Fruit fly (Drosophila melanogaster) whole organism, embryonic: ENCODE measurements around the gene Antp.

Experiments used
- Blimp-1 ChIP-seq: fragments of 200-800 bp; sonication (Bioruptor generic); optimal IDR thresholded peaks from 3 replicates; lab custom pipeline; 2018; ENCODE audit warnings: missing biosample characterization, missing genetic modification characterization, mild to moderate bottlenecking, moderate library complexity, missing genetic modification reagents
- CG12391 ChIP-seq: fragments of 200-800 bp; sonication (Bioruptor generic); optimal IDR thresholded peaks from 3 replicates; lab custom pipeline; 2018; ENCODE audit warnings: missing biosample characterization, mild to moderate bottlenecking, missing genetic modification characterization, moderate library complexity
- CG12659 ChIP-seq: fragments of 200-800 bp; sonication (Bioruptor generic); optimal IDR thresholded peaks from 3 replicates; lab custom pipeline; 2017; ENCODE audit warnings: mild to moderate bottlenecking, missing biosample characterization, missing genetic modification reagents, missing genetic modification characterization
- CG13424 ChIP-seq: fragments of 200-800 bp; sonication (Bioruptor generic); optimal IDR thresholded peaks from 2 replicates; lab custom pipeline; 2019; ENCODE audit warnings: missing biosample characterization, mild to moderate bottlenecking, missing genetic modification characterization, moderate library complexity
- CG15011 ChIP-seq: fragments of 200-800 bp; sonication (Bioruptor generic); optimal IDR thresholded peaks from 3 replicates; lab custom pipeline; 2018; ENCODE audit warnings: missing biosample characterization, mild to moderate bottlenecking, missing genetic modification characterization
- CG15601 ChIP-seq: fragments of 200-800 bp; sonication (Bioruptor generic); optimal IDR thresholded peaks from 3 replicates; lab custom pipeline; 2019; ENCODE audit warnings: missing biosample characterization, mild to moderate bottlenecking, missing genetic modification characterization, moderate library complexity
- CG16815 ChIP-seq: fragments of 200-800 bp; sonication (Bioruptor generic); optimal IDR thresholded peaks from 3 replicates; lab custom pipeline; 2017; ENCODE audit warnings: missing biosample characterization, mild to moderate bottlenecking, missing genetic modification characterization
- CG17912 ChIP-seq: fragments of 200-800 bp; sonication (Bioruptor generic); optimal IDR thresholded peaks from 2 replicates; lab custom pipeline; 2018; ENCODE audit warnings: missing biosample characterization, mild to moderate bottlenecking, missing genetic modification characterization
- CG30020 ChIP-seq: fragments of 200-800 bp; optimal IDR thresholded peaks from 2 replicates; lab custom pipeline; 2019; ENCODE audit warnings: missing biosample characterization, mild to moderate bottlenecking, missing genetic modification characterization, moderate library complexity
- CG33213 ChIP-seq: fragments of 200-800 bp; sonication (Bioruptor generic); optimal IDR thresholded peaks from 3 replicates; lab custom pipeline; 2016; ENCODE audit warnings: missing biosample characterization, missing genetic modification characterization
- CG4328 ChIP-seq: fragments of 200-800 bp; sonication (Bioruptor generic); optimal IDR thresholded peaks from 3 replicates; lab custom pipeline; 2017; ENCODE audit warnings: missing biosample characterization, missing genetic modification reagents, missing genetic modification characterization
- CG4404 ChIP-seq: fragments of 200-800 bp; sonication (Bioruptor generic); IDR thresholded peaks from 2 replicates; pipeline ENCODE4 v1.3.6; 2022; ENCODE audit warnings: missing biosample characterization, missing genetic modification characterization
- CG5180 ChIP-seq: fragments of 200-800 bp; sonication (Bioruptor generic); optimal IDR thresholded peaks from 3 replicates; lab custom pipeline; 2017; ENCODE audit warnings: missing biosample characterization, missing genetic modification characterization, mild to moderate bottlenecking, moderate library complexity, missing genetic modification reagents
- CG6683 ChIP-seq: fragments of 200-800 bp; sonication (Bioruptor generic); optimal IDR thresholded peaks from 2 replicates; lab custom pipeline; 2017; ENCODE audit warnings: missing biosample characterization, mild to moderate bottlenecking, missing genetic modification characterization, missing genetic modification reagents
- CG6791 ChIP-seq: fragments of 200-800 bp; sonication (Bioruptor generic); IDR thresholded peaks from 3 replicates; pipeline ENCODE4 v1.3.6; 2022; ENCODE audit warnings: missing biosample characterization, missing genetic modification characterization; ENCODE audit not compliant: partially characterized antibody
- CG8089 ChIP-seq: fragments of 200-800 bp; sonication (Bioruptor generic); optimal IDR thresholded peaks from 3 replicates; lab custom pipeline; 2016; ENCODE audit warnings: missing biosample characterization, missing genetic modification characterization
- E2f2 ChIP-seq: fragments of 200-800 bp; sonication (Bioruptor generic); IDR thresholded peaks from 2 replicates; pipeline ENCODE4 v1.3.6; 2022; ENCODE audit warnings: missing biosample characterization, missing genetic modification characterization
- Gsc ChIP-seq: fragments of 200-800 bp; sonication (Bioruptor generic); IDR thresholded peaks from 2 replicates; pipeline ENCODE4 v1.3.6; 2022; ENCODE audit warnings: missing biosample characterization, missing genetic modification characterization
- Hand ChIP-seq: fragments of 200-800 bp; sonication (Bioruptor generic); optimal IDR thresholded peaks from 2 replicates; lab custom pipeline; 2017; ENCODE audit warnings: mild to moderate bottlenecking, missing biosample characterization, missing genetic modification reagents, missing genetic modification characterization
- Hr51 ChIP-seq, 2 experiments: fragments of 200-800 bp; sonication (Bioruptor generic); optimal IDR thresholded peaks; 2 replicates in 1 of 2; 3 replicates in 1 of 2; lab custom pipeline; 2016 to 2018; ENCODE audit warnings: missing biosample characterization in 2 of 2, missing genetic modification characterization in 2 of 2, mild to moderate bottlenecking in 1 of 2, moderate library complexity in 1 of 2
- Jarid2 ChIP-seq: fragments of 200-800 bp; sonication (Bioruptor generic); optimal IDR thresholded peaks from 3 replicates; lab custom pipeline; 2017; ENCODE audit warnings: mild to moderate bottlenecking, missing biosample characterization, missing genetic modification reagents, missing genetic modification characterization
- Kr ChIP-seq: fragments of 200-800 bp; sonication (Bioruptor generic); optimal IDR thresholded peaks from 2 replicates; lab custom pipeline; 2017; ENCODE audit warnings: missing biosample characterization, mild to moderate bottlenecking, missing genetic modification characterization
- Mad ChIP-seq: fragments of 200-800 bp; sonication (Bioruptor generic); optimal IDR thresholded peaks from 2 replicates; lab custom pipeline; 2016; ENCODE audit warnings: missing biosample characterization, missing genetic modification characterization
- Opbp ChIP-seq: fragments of 200-800 bp; sonication (Bioruptor generic); IDR thresholded peaks from 3 replicates; pipeline ENCODE4 v1.3.6; 2022; ENCODE audit warnings: missing biosample characterization, missing genetic modification characterization; ENCODE audit not compliant: partially characterized antibody
- Taf1 ChIP-seq: fragments of 200-800 bp; sonication (Bioruptor generic); IDR thresholded peaks from 2 replicates; pipeline ENCODE4 v1.3.6; 2022; ENCODE audit warnings: missing biosample characterization, missing genetic modification characterization
- Tbp ChIP-seq: fragments of >200 bp; optimal IDR thresholded peaks from 2 replicates; lab custom pipeline; 2018; ENCODE audit warnings: missing biosample characterization, missing genetic modification characterization
- Usf ChIP-seq: fragments of 200-800 bp; sonication (Bioruptor generic); optimal IDR thresholded peaks from 2 replicates; lab custom pipeline; 2017; ENCODE audit warnings: missing genotype, missing biosample characterization, missing genetic modification characterization
- bcd ChIP-seq: fragments of 200-800 bp; sonication (Bioruptor generic); optimal IDR thresholded peaks from 2 replicates; lab custom pipeline; 2017; ENCODE audit warnings: missing biosample characterization, mild to moderate bottlenecking, missing genetic modification characterization
- bigmax ChIP-seq: fragments of 200-800 bp; sonication (Bioruptor generic); optimal IDR thresholded peaks from 2 replicates; lab custom pipeline; 2018; ENCODE audit warnings: missing biosample characterization, mild to moderate bottlenecking, missing genetic modification characterization
- btn ChIP-seq: fragments of 200-800 bp; sonication (Bioruptor generic); optimal IDR thresholded peaks from 2 replicates; lab custom pipeline; 2016; ENCODE audit warnings: missing biosample characterization, missing genetic modification characterization
- crc ChIP-seq: fragments of 200-800 bp; sonication (Bioruptor generic); optimal IDR thresholded peaks from 2 replicates; lab custom pipeline; 2016; ENCODE audit warnings: missing biosample characterization, missing genetic modification characterization
- croc ChIP-seq: fragments of 200-800 bp; sonication (Bioruptor generic); conservative IDR thresholded peaks from 3 replicates; pipeline ENCODE4 v1.3.6; 2022; ENCODE audit warnings: missing biosample characterization, missing genetic modification characterization
- dmrt11E ChIP-seq: fragments of 200-800 bp; sonication (Bioruptor generic); optimal IDR thresholded peaks from 3 replicates; lab custom pipeline; 2018; ENCODE audit warnings: missing biosample characterization, mild to moderate bottlenecking, missing genetic modification characterization, moderate library complexity
- ems ChIP-seq: fragments of 200-800 bp; sonication (Bioruptor generic); optimal IDR thresholded peaks from 3 replicates; lab custom pipeline; 2016; ENCODE audit warnings: missing biosample characterization, missing genetic modification characterization
- esg ChIP-seq: fragments of 200-800 bp; sonication (Bioruptor generic); conservative IDR thresholded peaks from 2 replicates; pipeline ENCODE4 v1.3.6; 2022; ENCODE audit warnings: missing biosample characterization, missing genetic modification characterization
- eyg ChIP-seq: fragments of 200-800 bp; sonication (Bioruptor generic); optimal IDR thresholded peaks from 3 replicates; lab custom pipeline; 2016; ENCODE audit warnings: missing biosample characterization, missing genetic modification characterization
- fd3F ChIP-seq: fragments of 200-800 bp; sonication (Bioruptor generic); optimal IDR thresholded peaks from 2 replicates; lab custom pipeline; 2018; ENCODE audit warnings: missing biosample characterization, mild to moderate bottlenecking, missing genetic modification characterization, moderate library complexity
- fd64A ChIP-seq: fragments of 200-800 bp; sonication (Bioruptor generic); optimal IDR thresholded peaks from 3 replicates; lab custom pipeline; 2018; ENCODE audit warnings: missing biosample characterization, mild to moderate bottlenecking, missing genetic modification characterization
- odd ChIP-seq: fragments of 200-800 bp; sonication (Bioruptor generic); optimal IDR thresholded peaks from 2 replicates; lab custom pipeline; 2017; ENCODE audit warnings: missing biosample characterization, mild to moderate bottlenecking, missing genetic modification characterization
- onecut ChIP-seq: fragments of 200-800 bp; sonication (Bioruptor generic); IDR thresholded peaks from 2 replicates; pipeline ENCODE4 v1.3.6; 2022; ENCODE audit warnings: missing biosample characterization, missing genetic modification characterization
- pan ChIP-seq, 4 experiments: fragments of >200 bp in 3 of 4; fragments of 200-800 bp in 1 of 4; sonication (Bioruptor generic) in 1 of 4; optimal IDR thresholded peaks in 3 of 4; IDR thresholded peaks in 1 of 4; 2 replicates each; pipeline versions ENCODE4 v1.3.6 to Lab custom; 2017 to 2022; ENCODE audit warnings: missing biosample characterization in 2 of 4, missing genetic modification characterization in 2 of 4, mixed read lengths in 1 of 4
- pb ChIP-seq: fragments of 200-800 bp; sonication (Bioruptor generic); optimal IDR thresholded peaks from 3 replicates; lab custom pipeline; 2016; ENCODE audit warnings: missing biosample characterization, missing genetic modification characterization
- tgo ChIP-seq: fragments of 200-800 bp; sonication (Bioruptor generic); IDR thresholded peaks from 3 replicates; pipeline ENCODE4 v1.3.6; 2022; ENCODE audit warnings: missing biosample characterization, missing genetic modification characterization
- trem ChIP-seq: fragments of 200-800 bp; optimal IDR thresholded peaks from 3 replicates; lab custom pipeline; 2019; ENCODE audit warnings: missing biosample characterization, mild to moderate bottlenecking, missing genetic modification characterization, moderate library complexity
- ttk ChIP-seq: fragments of 200-800 bp; sonication (Bioruptor generic); IDR thresholded peaks from 2 replicates; pipeline ENCODE4 v2.1.2; 2022; ENCODE audit warnings: missing biosample characterization, missing genetic modification characterization
- twi ChIP-seq: fragments of 200-800 bp; optimal IDR thresholded peaks from 2 replicates; lab custom pipeline; 2019; ENCODE audit warnings: missing biosample characterization, mild to moderate bottlenecking, missing genetic modification characterization, moderate library complexity
- usp ChIP-seq: fragments of >200 bp; optimal IDR thresholded peaks from 2 replicates; lab custom pipeline; 2017; ENCODE audit warnings: missing biosample characterization, missing genetic modification characterization
- vnd ChIP-seq: fragments of 200-800 bp; sonication (Bioruptor generic); IDR thresholded peaks from 3 replicates; pipeline ENCODE4 v1.3.6; 2022; ENCODE audit warnings: missing biosample characterization, missing genetic modification characterization; ENCODE audit not compliant: partially characterized antibody

Gene Antp

dm6 chr3R:6935810-6936549, 63.0 kb downstream of the Antp start (continued):
- TF ChIP-seq Hand (GFP tag; lab: Kevin White, UChicago) (no peak), vnd (GFP tag; lab: Robert Waterston, UW) (no peak), CG30020 (tag; lab: Kevin White, UChicago) (no peak), trem (tag; lab: Kevin White, UChicago) (peak; percentile 79), CG5180 (GFP tag; lab: Kevin White, UChicago) (peak; percentile 58), croc (GFP tag; lab: Robert Waterston, UW) (peak; percentile 64), Gsc (GFP tag; lab: Robert Waterston, UW) (no peak), fd3F (GFP tag; lab: Kevin White, UChicago) (no peak), pan (optimal IDR thresholded peaks at IDR 0.05; lab: Kevin White, UChicago) (no peak), pan (GFP tag; optimal IDR thresholded peaks at IDR 0.05 in 1 of 2, IDR thresholded peaks at IDR 0.05 in 1 of 2) (peak in 1 of 2 experiments; percentile 73), CG16815 (GFP tag; lab: Kevin White, UChicago) (peak; percentile 45), CG6791 (GFP tag; lab: Robert Waterston, UW) (no peak), ems (GFP tag; lab: Kevin White, UChicago) (peak; percentile 37), esg (GFP tag; lab: Robert Waterston, UW) (peak; percentile 73), CG15601 (tag; lab: Kevin White, UChicago) (peak; percentile 76), CG8089 (GFP tag; lab: Kevin White, UChicago) (peak; percentile 35), CG4404 (GFP tag; lab: Robert Waterston, UW) (peak; percentile 58), btn (GFP tag; lab: Kevin White, UChicago) (peak; percentile 13), CG13424 (tag; lab: Kevin White, UChicago) (peak; percentile 82), crc (GFP tag; lab: Kevin White, UChicago) (no peak), twi (peak; percentile 68), Tbp (GFP tag; lab: Kevin White, UChicago) (no peak), Usf (peak; percentile 18), CG15011 (peak; percentile 30), CG12659 (GFP tag; lab: Kevin White, UChicago) (peak; percentile 60), CG6683 (GFP tag; lab: Kevin White, UChicago) (peak; percentile 35), Kr (GFP tag; lab: Kevin White, UChicago) (peak; percentile 37), CG33213 (GFP tag; lab: Kevin White, UChicago) (peak; percentile 42), odd (GFP tag; lab: Kevin White, UChicago) (peak; percentile 67), fd64A (GFP tag; lab: Kevin White, UChicago) (no peak), CG12391 (tag; lab: Kevin White, UChicago) (peak; percentile 85), Taf1 (GFP tag; lab: Robert Waterston, UW) (no peak), dmrt11E (tag; lab: Kevin White, UChicago) (peak; percentile 87), onecut (GFP tag; lab: Robert Waterston, UW) (peak; percentile 55), Jarid2 (peak; percentile 12), E2f2 (GFP tag; lab: Robert Waterston, UW) (peak; percentile 30; the same call in 1 of the 2 replicates), tgo (peak; percentile 61), CG4328 (GFP tag; lab: Kevin White, UChicago) (peak; percentile 40), pb (GFP tag; lab: Kevin White, UChicago) (peak; percentile 16), Hr51 (GFP tag; optimal IDR thresholded peaks at IDR 0.05; lab: Kevin White, UChicago) (peak in 1 of 2 experiments; percentile 83), bigmax (GFP tag; lab: Kevin White, UChicago) (no peak), Mad (GFP tag; lab: Kevin White, UChicago) (peak; percentile 30), ttk (GFP tag; lab: Robert Waterston, UW) (peak; percentile 59), bcd (GFP tag; lab: Kevin White, UChicago) (peak; percentile 57), eyg (no peak), usp (GFP tag; lab: Kevin White, UChicago) (no peak), CG17912 (GFP tag; lab: Kevin White, UChicago) (no peak), Blimp-1 (GFP tag; lab: Kevin White, UChicago) (peak; percentile 80), Opbp (no peak)
